Worm (Caenorhabditis elegans): ENCODE results near the gene R102.8.

R102.8 gene

ce11 chrIV:10697022-10697979 lies 7.3 kb upstream of the R102.8 start, which contains the start of gene allo-1 (continued):
- TF ChIP-seq mef-2 (tag; optimal IDR thresholded peaks at IDR 0.05) (no peak), xbp-1 (tag; optimal IDR thresholded peaks at IDR 0.05) (peak; percentile 46), skn-1 (tag; optimal IDR thresholded peaks at IDR 0.05) (peak; percentile 71), tlp-1 (tag; optimal IDR thresholded peaks at IDR 0.05) (no peak), pqm-1 (tag; optimal IDR thresholded peaks at IDR 0.05) (no peak), lin-39 (tag; optimal IDR thresholded peaks at IDR 0.05) (no peak), nhr-47 (tag; optimal IDR thresholded peaks at IDR 0.05) (peak; percentile 53), sox-4 (tag; optimal IDR thresholded peaks at IDR 0.05) (no peak), nhr-77 (tag; optimal IDR thresholded peaks at IDR 0.05) (peak; percentile 32), egl-27 (tag; optimal IDR thresholded peaks at IDR 0.05) (peak in 1 of 2 experiments; percentile 52), jun-1 (tag; optimal IDR thresholded peaks at IDR 0.05) (peak; percentile 84), mdl-1 (tag; optimal IDR thresholded peaks at IDR 0.05) (peak in 1 of 2 experiments; percentile 83), nhr-237 (tag; optimal IDR thresholded peaks at IDR 0.05) (no peak), nhr-28 (tag; optimal IDR thresholded peaks at IDR 0.05) (no peak), elt-2 (tag; optimal IDR thresholded peaks at IDR 0.05) (peak; percentile 32), pag-3 (tag; optimal IDR thresholded peaks at IDR 0.05; ENCODE audit: borderline replicate concordance, insufficient read depth) (peak; percentile 48), tbx-2 (tag; optimal IDR thresholded peaks at IDR 0.05) (peak; percentile 33), Y116A8C.19 (tag; optimal IDR thresholded peaks at IDR 0.05; ENCODE audit: borderline replicate concordance) (no peak), isw-1 (GFP tag; IDR thresholded peaks at IDR 0.05) (peak; percentile 7; the same call in 1 of the 2 replicates), elt-3 (tag; optimal IDR thresholded peaks at IDR 0.05) (peak in 2 of 6 experiments; percentile 46 to 77), lin-15B (tag; optimal IDR thresholded peaks at IDR 0.05) (no peak), hlh-17 (GFP tag; optimal IDR thresholded peaks at IDR 0.05; ENCODE audit: borderline replicate concordance) (no peak), nhr-11 (tag; optimal IDR thresholded peaks at IDR 0.05) (peak; percentile 67), pax-3 (tag; optimal IDR thresholded peaks at IDR 0.05) (peak; percentile 29), lin-35 (GFP tag; optimal IDR thresholded peaks at IDR 0.05) (peak; percentile 79 to 90), egl-13 (tag; optimal IDR thresholded peaks at IDR 0.05) (no peak), dpl-1 (GFP tag; optimal IDR thresholded peaks at IDR 0.05) (peak; percentile 82 to 88 (median 85))

ce11 chrIV:10695203-10695602 lies 5.2 kb upstream of the R102.8 start, which contains the start of gene R102.4:
Gene R102.4 (minus strand): TSS chrIV:10695303.
- TF ChIP-seq dsc-1 (tag; optimal IDR thresholded peaks at IDR 0.05) = no peak
- no peak for TF ChIP-seq C34B4.2 (tag; optimal IDR thresholded peaks at IDR 0.05)
- TF ChIP-seq ztf-4 (tag; optimal IDR thresholded peaks at IDR 0.05) = no peak
- TF ChIP-seq ces-1 (GFP tag; optimal IDR thresholded peaks at IDR 0.05) = no peak
- no peak for TF ChIP-seq ceh-90 (tag; optimal IDR thresholded peaks at IDR 0.05)
- no peak for TF ChIP-seq mdl-1 (tag; optimal IDR thresholded peaks at IDR 0.05)
- no peak for TF ChIP-seq ztf-11 (tag; optimal IDR thresholded peaks at IDR 0.05)
- TF ChIP-seq nhr-84 (tag; optimal IDR thresholded peaks at IDR 0.05) = no peak
- no peak for TF ChIP-seq unc-30 (tag; optimal IDR thresholded peaks at IDR 0.05)
- TF ChIP-seq alr-1 (tag; optimal IDR thresholded peaks at IDR 0.05; ENCODE audit: borderline replicate concordance) = no peak
- no peak for TF ChIP-seq nhr-237 (tag; optimal IDR thresholded peaks at IDR 0.05)
- TF ChIP-seq sptf-1 (tag; optimal IDR thresholded peaks at IDR 0.05) = no peak
